Fruit fly (Drosophila melanogaster): ENCODE data around the gene ND-13B.

ND-13B gene

dm6 chr3L:10674145-10674547 lies 19.8 kb downstream of the ND-13B start (continued):
- TF ChIP-seq CG13894 (tag; optimal IDR thresholded peaks at IDR 0.05) (peak; percentile 45), nau (GFP tag; optimal IDR thresholded peaks at IDR 0.05) (no peak), so (GFP tag; IDR thresholded peaks at IDR 0.05) (no peak), Sox102F (GFP tag; optimal IDR thresholded peaks at IDR 0.05) (no peak), CG8388 (GFP tag; optimal IDR thresholded peaks at IDR 0.05) (no peak), CG9437 (GFP tag; optimal IDR thresholded peaks at IDR 0.05) (no peak), ranshi (GFP tag; IDR thresholded peaks at IDR 0.05) (no peak), sens (GFP tag) (peak; percentile 89), CG4282 (GFP tag; optimal IDR thresholded peaks at IDR 0.05) (no peak), twi (tag; optimal IDR thresholded peaks at IDR 0.05) (no peak), Side (GFP tag; optimal IDR thresholded peaks at IDR 0.05) (no peak), phol (tag; optimal IDR thresholded peaks at IDR 0.05) (no peak), CG7839 (tag; optimal IDR thresholded peaks at IDR 0.05) (no peak), CG11504 (tag; optimal IDR thresholded peaks at IDR 0.05) (no peak), wek (GFP tag; optimal IDR thresholded peaks at IDR 0.05) (no peak), bab2 (GFP tag; optimal IDR thresholded peaks at IDR 0.05) (no peak), Dbx (GFP tag; IDR thresholded peaks at IDR 0.05) (no peak), CG6791 (GFP tag; IDR thresholded peaks at IDR 0.05; ENCODE audit: partially characterized antibody) (no peak), trh (GFP tag; optimal IDR thresholded peaks at IDR 0.05) (no peak), fu2 (GFP tag; optimal IDR thresholded peaks at IDR 0.05) (no peak), CG9215 (GFP tag; IDR thresholded peaks at IDR 0.05) (no peak), lab (GFP tag; optimal IDR thresholded peaks at IDR 0.05) (no peak), Aef1 (GFP tag; IDR thresholded peaks at IDR 0.05) (no peak), Dad (GFP tag; optimal IDR thresholded peaks at IDR 0.05) (no peak), CG9932 (GFP tag; IDR thresholded peaks at IDR 0.05) (no peak), CG6813 (GFP tag; optimal IDR thresholded peaks at IDR 0.05) (peak; percentile 12), Chrac-16 (GFP tag; optimal IDR thresholded peaks at IDR 0.05) (no peak), CG7372 (GFP tag; IDR thresholded peaks at IDR 0.05) (no peak), chn (GFP tag; optimal IDR thresholded peaks at IDR 0.05) (no peak), CG31365 (tag; optimal IDR thresholded peaks at IDR 0.05) (no peak), CG6765 (GFP tag; optimal IDR thresholded peaks at IDR 0.05) (no peak), trem (tag; optimal IDR thresholded peaks at IDR 0.05) (no peak), CG12299 (tag; optimal IDR thresholded peaks at IDR 0.05) (no peak), CG3281 (GFP tag; optimal IDR thresholded peaks at IDR 0.05) (no peak), Nf-YC (tag; optimal IDR thresholded peaks at IDR 0.05) (peak; percentile 17), Lhr (GFP tag; optimal IDR thresholded peaks at IDR 0.05) (no peak), klu (GFP tag; IDR thresholded peaks at IDR 0.05) (no peak), Dek (tag; optimal IDR thresholded peaks at IDR 0.05) (no peak), pan (optimal IDR thresholded peaks at IDR 0.05) (no peak), pan (GFP tag; optimal IDR thresholded peaks at IDR 0.05 in 1 of 2, IDR thresholded peaks at IDR 0.05 in 1 of 2) (no peak), pita (GFP tag; optimal IDR thresholded peaks at IDR 0.05) (no peak), hb (GFP tag; IDR thresholded peaks at IDR 0.05; ENCODE audit: partially characterized antibody) (no peak), Kr (GFP tag; optimal IDR thresholded peaks at IDR 0.05) (no peak), CG32772 (GFP tag; IDR thresholded peaks at IDR 0.05) (no peak), p53 (GFP tag; optimal IDR thresholded peaks at IDR 0.05) (no peak), CG11085 (GFP tag; IDR thresholded peaks at IDR 0.05) (no peak), CG13424 (tag; optimal IDR thresholded peaks at IDR 0.05) (no peak), HHEX (GFP tag; optimal IDR thresholded peaks at IDR 0.05) (peak; percentile 15), PHDP (tag; optimal IDR thresholded peaks at IDR 0.05) (no peak), CG11696 (GFP tag; IDR thresholded peaks at IDR 0.05) (no peak), sqz (GFP tag; optimal IDR thresholded peaks at IDR 0.05) (no peak), unc-4 (GFP tag; IDR thresholded peaks at IDR 0.05; ENCODE audit: partially characterized antibody) (no peak)
